Worm (Caenorhabditis elegans) whole organism, L1 larva: ENCODE data around the gene srg-54.

ENCODE experiments used
- aha-1 ChIP-seq: fragments of 150-350 bp; optimal IDR thresholded peaks from 2 replicates; lab custom pipeline; 2014; ENCODE audit warnings: missing biosample characterization, missing genetic modification characterization
- aly-2 ChIP-seq: fragments of 150-350 bp; optimal IDR thresholded peaks from 2 replicates; lab custom pipeline; 2014; ENCODE audit warnings: missing biosample characterization, missing genetic modification characterization
- ama-1 ChIP-seq: fragments of 150-350 bp; optimal IDR thresholded peaks from 2 replicates; lab custom pipeline; 2014
- ceh-82 ChIP-seq, 3 experiments: fragments of 150-350 bp in 1 of 3; sonication (generic microtip) in 2 of 3; optimal IDR thresholded peaks; 2 replicates each; lab custom pipeline; 2014 to 2017; ENCODE audit warnings: missing biosample characterization in 3 of 3, missing genetic modification characterization in 3 of 3
- efl-3 ChIP-seq: fragments of 200-800 bp; sonication (Bioruptor generic); optimal IDR thresholded peaks from 2 replicates; lab custom pipeline; 2018; ENCODE audit warnings: mild to moderate bottlenecking, missing genetic modification characterization, missing compliant biosample characterization
- lir-3 ChIP-seq: sonication (generic microtip); optimal IDR thresholded peaks from 2 replicates; lab custom pipeline; 2016; ENCODE audit warnings: mild to moderate bottlenecking, missing genetic modification characterization, moderate library complexity, missing compliant biosample characterization; ENCODE audit not compliant: poor library complexity
- nhr-12 ChIP-seq: sonication (generic microtip); optimal IDR thresholded peaks from 2 replicates; lab custom pipeline; 2017; ENCODE audit warnings: missing biosample characterization, missing genetic modification characterization
- skn-1 ChIP-seq: fragments of 150-350 bp; optimal IDR thresholded peaks from 2 replicates; lab custom pipeline; 2014; ENCODE audit warnings: missing biosample characterization, missing genetic modification characterization
- snpc-4 ChIP-seq: fragments of 150-350 bp; optimal IDR thresholded peaks from 2 replicates; lab custom pipeline; 2014; ENCODE audit warnings: missing biosample characterization, missing genetic modification characterization

- TF ChIP-seq ceh-82 (tag; optimal IDR thresholded peaks at IDR 0.05; lab: Kevin White, UChicago) (no peak), snpc-4 (tag; lab: Kevin White, UChicago) (no peak), ama-1 (no peak), skn-1 (tag; lab: Kevin White, UChicago) (no peak), lir-3 (tag; lab: Kevin White, UChicago) (no peak), aha-1 (no peak), efl-3 (no peak), nhr-12 (no peak), aly-2 (no peak)
Measured at ce11 chrV:14942898-14943297, 18.9 kb upstream of the srg-54 start.
